Fruit fly (Drosophila melanogaster): ENCODE data around the gene CheB38a.
A peak's percentile ranks its signal among the peaks of the same experiment; 100 is the strongest.

Gene CheB38a

dm6 chr2L:20835501-20835900 lies 17.2 kb upstream of the CheB38a start, which contains the start of gene Oseg5:
Gene Oseg5 (minus strand): TSS chr2L:20835840.
- TF ChIP-seq CG9948 (tag; optimal IDR thresholded peaks at IDR 0.05) = no peak
- TF ChIP-seq Snoo (tag; optimal IDR thresholded peaks at IDR 0.05) = no peak
- no peak for TF ChIP-seq CG10348 (GFP tag; IDR thresholded peaks at IDR 0.05)
- TF ChIP-seq Pif1B (GFP tag; optimal IDR thresholded peaks at IDR 0.05) = no peak
- TF ChIP-seq fd96Ca (GFP tag; IDR thresholded peaks at IDR 0.05) = no peak
- TF ChIP-seq CG8159 (tag; optimal IDR thresholded peaks at IDR 0.05) = no peak
- no peak for TF ChIP-seq Ets98B (GFP tag; IDR thresholded peaks at IDR 0.05)
- TF ChIP-seq CG15710 (tag; optimal IDR thresholded peaks at IDR 0.05) = no peak
- TF ChIP-seq D1 (tag; optimal IDR thresholded peaks at IDR 0.05) = no peak
- TF ChIP-seq CG32121 (GFP tag; IDR thresholded peaks at IDR 0.05) = no peak
- no peak for TF ChIP-seq CG34367 (tag; optimal IDR thresholded peaks at IDR 0.05)
- TF ChIP-seq CG4496 (GFP tag; IDR thresholded peaks at IDR 0.05) = no peak
- TF ChIP-seq Pif1A (GFP tag; optimal IDR thresholded peaks at IDR 0.05) = no peak
- TF ChIP-seq EcR (GFP tag; optimal IDR thresholded peaks at IDR 0.05) = no peak
- no peak for TF ChIP-seq CG8301 (tag; optimal IDR thresholded peaks at IDR 0.05)
- no peak for TF ChIP-seq CG17806 (tag; optimal IDR thresholded peaks at IDR 0.05)
- TF ChIP-seq CG13204 (GFP tag; optimal IDR thresholded peaks at IDR 0.05) = no peak
- no peak for TF ChIP-seq rn (GFP tag; IDR thresholded peaks at IDR 0.05)
- no peak for TF ChIP-seq CG14655 (GFP tag; optimal IDR thresholded peaks at IDR 0.05)

- TF ChIP-seq CG15710 (tag; optimal IDR thresholded peaks at IDR 0.05) = no peak
Measured at dm6 chr2L:20831060-20831459, 12.7 kb upstream of the CheB38a start, which contains the start of gene CG31674. Gene CG31674 (plus strand): TSS chr2L:20831262.

DNA sequence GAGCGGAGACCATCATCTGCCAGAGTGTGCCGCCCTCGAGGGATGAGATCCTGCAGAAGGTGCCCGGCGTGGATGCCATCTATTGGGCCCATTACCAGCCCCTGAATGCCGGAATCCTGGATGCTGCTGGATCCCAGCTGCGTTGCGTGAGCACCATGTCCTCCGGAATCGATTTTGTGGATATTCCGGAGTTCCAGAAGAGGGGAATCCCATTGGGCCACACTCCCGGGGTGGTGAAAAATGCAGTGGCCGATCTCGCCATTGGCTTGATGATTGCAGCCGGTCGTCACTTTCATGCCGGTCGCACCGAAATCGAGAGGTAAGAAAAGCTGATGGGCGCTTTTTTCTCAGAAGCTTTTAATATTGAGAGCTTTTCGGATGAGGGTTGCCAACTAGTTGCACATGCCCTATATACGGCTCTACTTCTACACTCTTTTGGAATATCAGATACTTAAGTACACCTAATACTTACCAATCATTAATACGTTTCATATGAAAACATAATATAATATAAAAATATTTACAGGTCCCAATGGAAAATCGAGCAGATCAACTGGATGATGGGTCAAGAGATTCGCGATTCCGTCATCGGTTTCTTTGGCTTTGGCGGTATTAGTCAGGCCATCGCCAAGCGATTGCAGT lies 11.5 kb upstream of the CheB38a start:
- TF ChIP-seq CG32121 (GFP tag; IDR thresholded peaks at IDR 0.05) (no peak), Snoo (tag; optimal IDR thresholded peaks at IDR 0.05) (no peak), CG4496 (GFP tag; IDR thresholded peaks at IDR 0.05) (peak; percentile 6; the same call in 1 of the 3 replicates)

- TF ChIP-seq CG4496 (GFP tag; IDR thresholded peaks at IDR 0.05) (no peak), CG12605 (GFP tag; IDR thresholded peaks at IDR 0.05) (no peak), CG9948 (tag; optimal IDR thresholded peaks at IDR 0.05) (no peak), CG17806 (tag; optimal IDR thresholded peaks at IDR 0.05) (no peak), fd96Ca (GFP tag; IDR thresholded peaks at IDR 0.05) (no peak), CG10348 (GFP tag; IDR thresholded peaks at IDR 0.05) (no peak), CG34367 (tag; optimal IDR thresholded peaks at IDR 0.05) (no peak), CG15710 (tag; optimal IDR thresholded peaks at IDR 0.05) (no peak), gl (tag; optimal IDR thresholded peaks at IDR 0.05) (no peak)
Measured at dm6 chr2L:20829309-20829708, 11.0 kb upstream of the CheB38a start, which contains the start of gene CG31673. Gene CG31673 (plus strand): TSS chr2L:20829609.

DNA sequence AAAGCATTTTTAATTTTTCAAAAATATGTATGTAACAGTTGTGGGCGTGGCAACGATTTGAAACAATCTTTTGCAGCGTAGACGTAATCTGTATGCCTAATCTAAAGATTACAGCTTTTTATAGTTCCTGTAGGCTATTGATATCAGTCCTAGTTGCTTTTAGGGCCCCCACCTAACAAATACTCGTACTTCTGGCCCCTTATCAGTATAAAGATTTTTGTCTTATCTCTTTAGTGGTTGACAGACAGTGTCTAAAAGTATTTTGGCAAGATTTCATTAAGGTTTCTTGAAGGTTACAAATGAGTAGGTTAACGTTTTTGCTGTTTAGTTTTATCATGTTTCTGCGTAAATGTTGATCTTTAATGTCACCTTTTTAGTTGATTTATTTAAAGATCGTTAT lies 10.4 kb upstream of the CheB38a start:
- TF ChIP-seq rn (GFP tag; IDR thresholded peaks at IDR 0.05) (no peak), Pif1A (GFP tag; optimal IDR thresholded peaks at IDR 0.05) (no peak), CG15710 (tag; optimal IDR thresholded peaks at IDR 0.05) (no peak), Pif1B (GFP tag; optimal IDR thresholded peaks at IDR 0.05) (no peak), CG12605 (GFP tag; IDR thresholded peaks at IDR 0.05) (no peak), D1 (tag; optimal IDR thresholded peaks at IDR 0.05) (no peak), fd96Ca (GFP tag; IDR thresholded peaks at IDR 0.05) (no peak), Ets98B (GFP tag; IDR thresholded peaks at IDR 0.05) (no peak), CG13204 (GFP tag; optimal IDR thresholded peaks at IDR 0.05) (no peak), CG4496 (GFP tag; IDR thresholded peaks at IDR 0.05) (no peak), CG8159 (tag; optimal IDR thresholded peaks at IDR 0.05) (no peak), CG34367 (tag; optimal IDR thresholded peaks at IDR 0.05) (no peak), gl (tag; optimal IDR thresholded peaks at IDR 0.05) (no peak), CG8301 (tag; optimal IDR thresholded peaks at IDR 0.05) (no peak), EcR (GFP tag; optimal IDR thresholded peaks at IDR 0.05) (no peak), CG10348 (GFP tag; IDR thresholded peaks at IDR 0.05) (no peak)

DNA sequence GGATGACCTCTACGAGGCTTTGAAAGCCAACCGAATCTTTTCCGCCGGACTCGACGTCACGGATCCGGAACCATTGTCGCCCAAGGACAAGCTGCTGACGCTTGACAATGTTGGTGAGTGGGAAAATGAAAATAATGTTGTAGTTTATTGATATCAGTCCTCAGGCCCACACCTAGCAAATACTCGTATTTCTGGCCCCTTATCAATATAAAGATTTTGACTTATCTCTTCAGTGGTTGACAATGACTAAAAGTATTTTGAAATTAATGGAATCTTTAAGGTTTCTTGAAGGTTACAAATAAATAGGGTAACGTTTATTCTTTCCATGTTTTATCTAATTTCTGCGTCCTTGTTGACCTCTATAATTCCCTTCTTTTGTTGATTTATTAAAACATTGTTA lies 8.7 kb upstream of the CheB38a start:
- no peak for TF ChIP-seq CG12605 (GFP tag; IDR thresholded peaks at IDR 0.05)
- TF ChIP-seq rn (GFP tag; IDR thresholded peaks at IDR 0.05) = no peak
- no peak for TF ChIP-seq CG9948 (tag; optimal IDR thresholded peaks at IDR 0.05)
- no peak for TF ChIP-seq D1 (tag; optimal IDR thresholded peaks at IDR 0.05)
- no peak for TF ChIP-seq gl (tag; optimal IDR thresholded peaks at IDR 0.05)
- no peak for TF ChIP-seq Snoo (tag; optimal IDR thresholded peaks at IDR 0.05)
- TF ChIP-seq CG34367 (tag; optimal IDR thresholded peaks at IDR 0.05) = no peak
- TF ChIP-seq CG15710 (tag; optimal IDR thresholded peaks at IDR 0.05) = no peak

DNA sequence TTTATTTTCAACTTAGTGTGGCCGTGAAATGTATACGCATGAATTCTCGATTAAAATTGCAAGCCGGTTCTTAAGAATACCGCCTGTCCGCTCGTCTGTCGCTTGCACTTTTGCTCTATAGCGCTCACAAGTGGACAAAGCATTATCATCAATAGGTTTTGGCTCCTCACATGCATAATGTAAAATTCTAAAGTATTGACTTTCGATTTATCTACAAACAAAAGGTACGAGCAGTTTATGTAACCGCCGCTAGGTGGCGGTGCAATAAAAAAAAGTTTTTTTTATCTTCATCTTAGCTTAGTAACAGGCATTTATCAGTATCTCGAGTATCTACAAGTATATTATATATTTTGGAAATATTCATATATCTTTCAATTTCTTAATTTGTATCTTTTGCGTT lies 7.9 kb upstream of the CheB38a start:
- no peak for TF ChIP-seq CG10348 (GFP tag; IDR thresholded peaks at IDR 0.05)
- no peak for TF ChIP-seq Ets98B (GFP tag; IDR thresholded peaks at IDR 0.05)
- TF ChIP-seq CG15710 (tag; optimal IDR thresholded peaks at IDR 0.05) = no peak
- no peak for TF ChIP-seq EcR (GFP tag; optimal IDR thresholded peaks at IDR 0.05)
- TF ChIP-seq rn (GFP tag; IDR thresholded peaks at IDR 0.05) = no peak
- TF ChIP-seq CG4496 (GFP tag; IDR thresholded peaks at IDR 0.05) = no peak
- TF ChIP-seq CG32121 (GFP tag; IDR thresholded peaks at IDR 0.05) = no peak
- no peak for TF ChIP-seq Pif1B (GFP tag; optimal IDR thresholded peaks at IDR 0.05)
- no peak for TF ChIP-seq CG13204 (GFP tag; optimal IDR thresholded peaks at IDR 0.05)
- TF ChIP-seq D1 (tag; optimal IDR thresholded peaks at IDR 0.05) = no peak
- TF ChIP-seq CG8301 (tag; optimal IDR thresholded peaks at IDR 0.05) = no peak
- TF ChIP-seq CG17806 (tag; optimal IDR thresholded peaks at IDR 0.05) = no peak
- TF ChIP-seq Pif1A (GFP tag; optimal IDR thresholded peaks at IDR 0.05) = no peak
- no peak for TF ChIP-seq gl (tag; optimal IDR thresholded peaks at IDR 0.05)
- no peak for TF ChIP-seq Snoo (tag; optimal IDR thresholded peaks at IDR 0.05)
- TF ChIP-seq fd96Ca (GFP tag; IDR thresholded peaks at IDR 0.05) = no peak
